Worm (Caenorhabditis elegans) whole organism, late embryonic: ENCODE results near the gene F02E11.3.

Source experiments
- hlh-30 ChIP-seq: sonication (generic microtip); optimal IDR thresholded peaks from 2 replicates; lab custom pipeline; 2017; ENCODE audit warnings: antibody characterized with exemption, missing genetic modification characterization, missing compliant biosample characterization; ENCODE audit not compliant: insufficient read depth
- unc-55 ChIP-seq: sonication (generic microtip); optimal IDR thresholded peaks from 2 replicates; lab custom pipeline; 2017; ENCODE audit warnings: missing biosample characterization, missing genetic modification reagents, missing genetic modification characterization

DNA sequence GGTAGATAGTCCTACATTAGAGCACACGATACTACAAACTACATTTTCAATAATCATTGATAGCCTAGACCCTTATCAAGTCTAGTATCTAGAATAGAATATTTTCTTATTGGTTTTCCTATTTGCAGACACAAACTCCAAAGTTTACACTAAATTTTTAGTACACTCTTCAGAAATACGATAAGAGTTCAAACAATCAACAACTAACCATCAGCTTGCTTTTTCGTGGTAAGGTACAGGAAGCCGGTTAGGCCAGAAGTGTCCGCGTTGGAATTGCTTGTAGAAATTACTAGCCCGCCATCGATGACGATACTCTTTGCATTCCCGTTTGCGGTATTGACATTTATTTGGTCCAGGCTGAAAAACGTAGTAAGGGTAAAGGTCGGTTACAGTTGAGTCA is 47.4 kb upstream of the F02E11.3 start, which contains the start of gene Y46D2A.1:
- TF ChIP-seq unc-55 (no peak), hlh-30 (no peak)
